Worm (Caenorhabditis elegans) whole organism, L4 larva: ENCODE results near the gene srw-90.
"Not testable (repeated sequence)": the region's sequence is repeated elsewhere in the genome, so short reads cannot be mapped to it uniquely, and the experiment has no call there.

Experiments used
- F37D6.2 ChIP-seq: sonication (generic microtip); optimal IDR thresholded peaks from 2 replicates; lab custom pipeline; 2016; ENCODE audit warnings: mild to moderate bottlenecking, missing genetic modification characterization, missing compliant biosample characterization
- T20F7.1 ChIP-seq: fragments of 200-800 bp; sonication (Bioruptor generic); optimal IDR thresholded peaks from 2 replicates; lab custom pipeline; 2018; ENCODE audit warnings: mild to moderate bottlenecking, missing genetic modification characterization, missing compliant biosample characterization
- Y48G9A.11 ChIP-seq: fragments of 200-800 bp; sonication (Bioruptor generic); IDR thresholded peaks from 2 replicates; pipeline ENCODE4 v1.3.6; 2022; ENCODE audit warnings: missing genetic modification reagents, missing genetic modification characterization, missing compliant biosample characterization
- aha-1 ChIP-seq: fragments of 150-350 bp; peaks from one replicate; lab custom pipeline; 2014; ENCODE audit warnings: missing biosample characterization, missing genetic modification characterization
- attf-4 ChIP-seq: sonication (generic microtip); optimal IDR thresholded peaks from 3 replicates; lab custom pipeline; 2017; ENCODE audit warnings: missing biosample characterization, missing genetic modification characterization
- ceh-44 ChIP-seq: fragments of 200-800 bp; sonication (Bioruptor generic); IDR thresholded peaks from 2 replicates; pipeline ENCODE4 v1.3.6; 2022; ENCODE audit warnings: missing genetic modification reagents, missing genetic modification characterization, missing compliant biosample characterization
- ceh-82 ChIP-seq: sonication (generic microtip); optimal IDR thresholded peaks from 2 replicates; lab custom pipeline; 2017; ENCODE audit warnings: missing biosample characterization, missing genetic modification characterization
- ces-1 ChIP-seq: fragments of 150-350 bp; sonication (generic microtip); optimal IDR thresholded peaks from 4 replicates; lab custom pipeline; 2014; ENCODE audit warnings: missing biosample characterization, missing genetic modification reagents, missing genetic modification characterization
- ctbp-1 ChIP-seq: fragments of 200-800 bp; sonication (Bioruptor generic); IDR thresholded peaks from 2 replicates; pipeline ENCODE4 v1.3.6; 2022; ENCODE audit warnings: missing genetic modification reagents, missing genetic modification characterization, missing compliant biosample characterization
- dmd-8 ChIP-seq: fragments of 200-800 bp; sonication (Bioruptor generic); IDR thresholded peaks from 2 replicates; pipeline ENCODE4 v1.3.6; 2022; ENCODE audit warnings: missing genetic modification characterization, missing compliant biosample characterization
- dmd-9 ChIP-seq: fragments of 200-800 bp; sonication (Bioruptor generic); IDR thresholded peaks from 2 replicates; pipeline ENCODE4 v1.3.6; 2022; ENCODE audit warnings: missing genetic modification reagents, missing genetic modification characterization, missing compliant biosample characterization
- dpl-1 ChIP-seq: fragments of 150-350 bp; optimal IDR thresholded peaks from 2 replicates; lab custom pipeline; 2014; ENCODE audit warnings: missing biosample characterization, missing genetic modification reagents, missing genetic modification characterization
- duxl-1 ChIP-seq: sonication (generic microtip); optimal IDR thresholded peaks from 2 replicates; lab custom pipeline; 2016; ENCODE audit warnings: mild to moderate bottlenecking, missing genetic modification characterization, moderate library complexity, missing compliant biosample characterization; ENCODE audit not compliant: poor library complexity
- egl-43 ChIP-seq: fragments of 200-800 bp; sonication (Bioruptor generic); IDR thresholded peaks from 2 replicates; pipeline ENCODE4 v1.3.6; 2022; ENCODE audit warnings: missing genetic modification reagents, missing genetic modification characterization, missing compliant biosample characterization
- fos-1 ChIP-seq: fragments of 150-350 bp; optimal IDR thresholded peaks from 2 replicates; lab custom pipeline; 2014; ENCODE audit warnings: missing biosample characterization, missing genetic modification characterization
- gei-8 ChIP-seq: fragments of 200-800 bp; sonication (Bioruptor generic); optimal IDR thresholded peaks from 2 replicates; lab custom pipeline; 2018; ENCODE audit warnings: mild to moderate bottlenecking, missing genetic modification characterization, missing compliant biosample characterization
- hlh-30 ChIP-seq: sonication (generic microtip); optimal IDR thresholded peaks from 2 replicates; lab custom pipeline; 2017; ENCODE audit warnings: antibody characterized with exemption, mild to moderate bottlenecking, missing genetic modification characterization, missing compliant biosample characterization; ENCODE audit not compliant: insufficient read depth
- hmg-1.1 ChIP-seq: fragments of 200-800 bp; sonication (Bioruptor generic); IDR thresholded peaks from 2 replicates; pipeline ENCODE4 v1.3.6; 2022; ENCODE audit warnings: missing genetic modification reagents, missing genetic modification characterization, missing compliant biosample characterization
- jun-1 ChIP-seq: fragments of 150-350 bp; optimal IDR thresholded peaks from 2 replicates; lab custom pipeline; 2014; ENCODE audit warnings: missing biosample characterization, missing genetic modification reagents, missing genetic modification characterization
- lim-7 ChIP-seq: fragments of 200-800 bp; sonication (Bioruptor generic); IDR thresholded peaks from 2 replicates; pipeline ENCODE4 v1.3.6; 2022; ENCODE audit warnings: missing genetic modification characterization, missing compliant biosample characterization
- lin-29 ChIP-seq: fragments of 200-800 bp; sonication (Bioruptor generic); IDR thresholded peaks from 2 replicates; pipeline ENCODE4 v1.3.6; 2022; ENCODE audit warnings: missing genetic modification reagents, missing genetic modification characterization, missing compliant biosample characterization
- lin-38 ChIP-seq: fragments of 200-800 bp; sonication (Bioruptor generic); IDR thresholded peaks from 2 replicates; pipeline ENCODE4 v1.3.6; 2022; ENCODE audit warnings: missing genetic modification reagents, missing genetic modification characterization, missing compliant biosample characterization
- lsy-2 ChIP-seq, 2 experiments: fragments of 150-350 bp in 1 of 2; sonication (generic microtip) in 1 of 2; optimal IDR thresholded peaks; 2 replicates each; lab custom pipeline; 2014 to 2017; ENCODE audit warnings: missing biosample characterization in 2 of 2, missing genetic modification characterization in 2 of 2
- madf-5 ChIP-seq, 2 experiments: fragments of 200-800 bp; sonication (Bioruptor generic); IDR thresholded peaks; 2 replicates each; pipeline ENCODE4 v1.3.6; 2022; ENCODE audit warnings: missing compliant biosample characterization in 2 of 2, missing genetic modification characterization in 2 of 2
- mdl-1 ChIP-seq, 2 experiments: fragments of 150-350 bp in 1 of 2; sonication (generic microtip) in 1 of 2; optimal IDR thresholded peaks; 2 replicates each; lab custom pipeline; 2014 to 2017; ENCODE audit warnings: missing biosample characterization in 2 of 2, missing genetic modification characterization in 2 of 2
- mep-1 ChIP-seq: fragments of 150-350 bp; sonication (generic microtip); optimal IDR thresholded peaks from 3 replicates; lab custom pipeline; 2014; ENCODE audit warnings: missing biosample characterization, missing genetic modification characterization
- php-3 ChIP-seq: fragments of 200-800 bp; sonication (Bioruptor generic); IDR thresholded peaks from 2 replicates; pipeline ENCODE4 v1.3.6; 2022; ENCODE audit warnings: missing genetic modification reagents, missing genetic modification characterization, missing compliant biosample characterization
- set-16 ChIP-seq: fragments of 200-800 bp; sonication (Bioruptor generic); IDR thresholded peaks from 2 replicates; pipeline ENCODE4 v1.3.6; 2022; ENCODE audit warnings: missing genetic modification reagents, missing genetic modification characterization, missing compliant biosample characterization
- spr-1 ChIP-seq: sonication (generic microtip); optimal IDR thresholded peaks from 2 replicates; lab custom pipeline; 2016; ENCODE audit warnings: mild to moderate bottlenecking, missing genetic modification characterization, missing compliant biosample characterization
- tag-97 ChIP-seq: fragments of 200-800 bp; sonication (Bioruptor generic); IDR thresholded peaks from 2 replicates; pipeline ENCODE4 v1.3.6; 2022; ENCODE audit warnings: missing genetic modification characterization, missing compliant biosample characterization
- unc-62 ChIP-seq, 3 experiments: fragments of 150-350 bp in 1 of 3; sonication (generic microtip); optimal IDR thresholded peaks in 2 of 3; peaks in 1 of 3; 1 replicate in 1 of 3; 2 replicates in 2 of 3; lab custom pipeline; 2014 to 2017; ENCODE audit warnings: missing biosample characterization in 3 of 3, missing genetic modification characterization in 3 of 3, missing genetic modification reagents in 3 of 3, missing genotype in 1 of 3

Gene srw-90

ce11 chrV:1692494-1692893, 9.4 kb upstream of the srw-90 start, which contains the start of gene Y46H3C.5:
Gene Y46H3C.5, minus strand, starts transcription at chrV:1692495.
- TF ChIP-seq mep-1; dmd-9; hmg-1.1 (GFP tag; lab: Robert Waterston, UW): not testable (repeated sequence)
- TF ChIP-seq, all 104 proteins: peak for 0; not testable (repeated sequence) for 104

- TF ChIP-seq egl-43 (GFP tag; lab: Robert Waterston, UW), result 0 out of 2 replicates have a peak, but pooled peaks have one; percentile 41
Observed at ce11 chrV:1693876-1694275, 8.0 kb upstream of the srw-90 start, which contains the start of gene Y46H3C.7. Gene Y46H3C.7, minus strand, starts transcription at chrV:1694022.

- no peak for TF ChIP-seq mdl-1 (tag; optimal IDR thresholded peaks at IDR 0.05; lab: Kevin White, UChicago)
- TF ChIP-seq attf-4 (tag; lab: Kevin White, UChicago), result no peak
- no peak for TF ChIP-seq php-3
- TF ChIP-seq set-16, result peak; percentile 88
- TF ChIP-seq madf-5 (GFP tag; IDR thresholded peaks at IDR 0.05; lab: Robert Waterston, UW), result no peak
- TF ChIP-seq F37D6.2 (tag; lab: Kevin White, UChicago), result no peak
- no peak for TF ChIP-seq hlh-30 (tag; lab: Kevin White, UChicago)
- TF ChIP-seq fos-1 (tag; lab: Kevin White, UChicago), result no peak
- TF ChIP-seq, all 104 proteins: peak for 1
Observed at ce11 chrV:1698400-1698799, 3.5 kb upstream of the srw-90 start.

- TF ChIP-seq dmd-8 (GFP tag; lab: Robert Waterston, UW), result peak; percentile 43; the same call in 1 of the 2 replicates
- no peak for TF ChIP-seq spr-1
- no peak for TF ChIP-seq ceh-44 (GFP tag; lab: Robert Waterston, UW)
- no peak for TF ChIP-seq gei-8 (GFP tag; lab: Kevin White, UChicago)
- TF ChIP-seq lsy-2 (tag; optimal IDR thresholded peaks at IDR 0.05; lab: Kevin White, UChicago), result no peak
- TF ChIP-seq T20F7.1 (GFP tag; lab: Kevin White, UChicago), result no peak
- TF ChIP-seq ces-1 (GFP tag; lab: Kevin White, UChicago), result no peak
- TF ChIP-seq jun-1, result no peak
- TF ChIP-seq lim-7, result no peak
- no peak for TF ChIP-seq dpl-1 (GFP tag; lab: Kevin White, UChicago)
- TF ChIP-seq ctbp-1 (GFP tag; lab: Robert Waterston, UW), result no peak
- TF ChIP-seq lin-29 (GFP tag; lab: Robert Waterston, UW), result no peak
- peak; percentile 93 for TF ChIP-seq set-16
Observed at ce11 chrV:1699228-1699795, 2.5 kb upstream of the srw-90 start.

ce11 chrV:1708441-1708840, 6.6 kb downstream of the srw-90 start, which contains the start of gene srw-99:
Gene srw-99, plus strand, starts transcription at chrV:1708741.
- TF ChIP-seq ceh-82 (tag; lab: Kevin White, UChicago) (no peak), tag-97 (no peak), lin-38 (GFP tag; lab: Robert Waterston, UW) (no peak), Y48G9A.11 (GFP tag; lab: Robert Waterston, UW) (no peak), unc-62 (GFP tag; optimal IDR thresholded peaks at IDR 0.05 in 1 of 2; lab: Kevin White, UChicago) (no peak), unc-62 (tag; optimal IDR thresholded peaks at IDR 0.05; lab: Kevin White, UChicago) (no peak), duxl-1 (tag; lab: Kevin White, UChicago) (no peak), dpl-1 (GFP tag; lab: Kevin White, UChicago) (no peak), attf-4 (tag; lab: Kevin White, UChicago) (no peak), T20F7.1 (GFP tag; lab: Kevin White, UChicago) (no peak), aha-1 (tag; lab: Kevin White, UChicago) (no peak)
